Worm (Caenorhabditis elegans): Measurements from ENCODE around the gene F56H9.8.

DNA sequence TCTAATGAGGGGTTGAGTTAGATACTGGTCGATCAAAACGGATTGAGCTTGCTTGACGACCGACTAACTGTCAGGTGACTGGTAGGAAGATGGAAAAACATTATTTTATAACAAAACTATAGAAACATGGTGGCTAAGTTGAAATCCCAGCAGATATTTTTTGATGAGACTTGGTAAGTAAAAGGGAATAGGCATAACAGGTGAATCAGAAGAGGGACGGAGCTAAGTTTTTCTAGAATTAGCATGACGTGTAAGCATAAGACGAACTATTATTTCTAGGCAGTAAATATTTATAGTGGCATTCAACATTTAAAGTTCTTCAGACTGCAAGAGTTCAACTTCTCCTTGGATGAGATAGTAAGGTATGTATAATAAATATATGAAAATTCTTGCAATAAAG is at the start of gene F56H9.8:
- TF ChIP-seq him-1 (tag; optimal IDR thresholded peaks at IDR 0.05) (no peak), dao-5 (tag; optimal IDR thresholded peaks at IDR 0.05) (no peak), W03F9.2 (tag; optimal IDR thresholded peaks at IDR 0.05) (no peak)
